Worm (Caenorhabditis elegans) whole organism, L3 larva: ENCODE results near the gene R160.14.
A peak's percentile ranks its signal among the peaks of the same experiment; 100 is the strongest.

Experiments used
- ZK546.5 ChIP-seq: sonication (generic microtip); optimal IDR thresholded peaks from 2 replicates; lab custom pipeline; 2017; ENCODE audit warnings: missing biosample characterization, missing genetic modification characterization
- ama-1 ChIP-seq: fragments of 150-350 bp; optimal IDR thresholded peaks from 2 replicates; lab custom pipeline; 2018
- ceh-16 ChIP-seq: sonication (generic microtip); optimal IDR thresholded peaks from 2 replicates; lab custom pipeline; 2017; ENCODE audit warnings: missing biosample characterization, missing genetic modification characterization
- ceh-28 ChIP-seq: fragments of 150-350 bp; optimal IDR thresholded peaks from 2 replicates; lab custom pipeline; 2014; ENCODE audit warnings: missing biosample characterization, missing genetic modification reagents, missing genetic modification characterization
- ceh-9 ChIP-seq: sonication (generic microtip); optimal IDR thresholded peaks from 2 replicates; lab custom pipeline; 2018; ENCODE audit warnings: missing biosample characterization, missing genetic modification characterization
- daf-12 ChIP-seq: fragments of 150-350 bp; optimal IDR thresholded peaks from 2 replicates; lab custom pipeline; 2014; ENCODE audit warnings: missing biosample characterization, missing genetic modification reagents, missing genetic modification characterization
- egl-27 ChIP-seq: sonication (generic microtip); optimal IDR thresholded peaks from 4 replicates; lab custom pipeline; 2017; ENCODE audit warnings: missing biosample characterization, missing genetic modification reagents, missing genetic modification characterization
- egl-5 ChIP-seq: fragments of 150-350 bp; optimal IDR thresholded peaks from 2 replicates; lab custom pipeline; 2017; ENCODE audit warnings: missing biosample characterization, missing genetic modification reagents, missing genetic modification characterization, inconsistent platforms
- elt-1 ChIP-seq: fragments of 150-350 bp; optimal IDR thresholded peaks from 2 replicates; lab custom pipeline; 2014; ENCODE audit warnings: missing biosample characterization, missing genetic modification characterization
- elt-2 ChIP-seq: sonication (generic microtip); optimal IDR thresholded peaks from 2 replicates; lab custom pipeline; 2016; ENCODE audit warnings: missing genetic modification reagents, mild to moderate bottlenecking, missing genetic modification characterization, missing compliant biosample characterization
- elt-3 ChIP-seq, 3 experiments: fragments of 150-350 bp in 1 of 3; sonication (generic microtip) in 2 of 3; optimal IDR thresholded peaks; 2 replicates in 2 of 3; 4 replicates in 1 of 3; lab custom pipeline; 2014 to 2017; ENCODE audit warnings: missing biosample characterization in 3 of 3, missing genetic modification characterization in 3 of 3
- eor-1 ChIP-seq, 2 experiments: fragments of 150-350 bp; optimal IDR thresholded peaks; 2 replicates each; lab custom pipeline; 2014 to 2018; ENCODE audit warnings: missing biosample characterization in 2 of 2, missing genetic modification characterization in 2 of 2
- fkh-10 ChIP-seq: sonication (generic microtip); optimal IDR thresholded peaks from 2 replicates; lab custom pipeline; 2017; ENCODE audit warnings: missing biosample characterization, missing genetic modification reagents, missing genetic modification characterization
- fkh-2 ChIP-seq: fragments of 150-350 bp; optimal IDR thresholded peaks from 2 replicates; lab custom pipeline; 2014; ENCODE audit warnings: missing biosample characterization, missing genetic modification reagents, missing genetic modification characterization
- fos-1 ChIP-seq: fragments of 150-350 bp; optimal IDR thresholded peaks from 2 replicates; lab custom pipeline; 2014; ENCODE audit warnings: missing biosample characterization, missing genetic modification characterization
- hmg-11 ChIP-seq: sonication (generic microtip); optimal IDR thresholded peaks from 2 replicates; lab custom pipeline; 2016; ENCODE audit warnings: missing genetic modification characterization, missing compliant biosample characterization
- jun-1 ChIP-seq: fragments of 150-350 bp; optimal IDR thresholded peaks from 2 replicates; lab custom pipeline; 2014; ENCODE audit warnings: missing biosample characterization, missing genetic modification reagents, missing genetic modification characterization
- lin-39 ChIP-seq: fragments of 150-350 bp; optimal IDR thresholded peaks from 2 replicates; lab custom pipeline; 2018; ENCODE audit warnings: missing biosample characterization, missing genetic modification reagents, missing genetic modification characterization
- lsy-12 ChIP-seq: sonication (generic microtip); optimal IDR thresholded peaks from 2 replicates; lab custom pipeline; 2016; ENCODE audit warnings: mild to moderate bottlenecking, missing genetic modification characterization, missing compliant biosample characterization
- mdl-1 ChIP-seq: fragments of 150-350 bp; optimal IDR thresholded peaks from 2 replicates; lab custom pipeline; 2014; ENCODE audit warnings: missing biosample characterization, missing genetic modification characterization
- nhr-11 ChIP-seq: fragments of 150-350 bp; optimal IDR thresholded peaks from 2 replicates; lab custom pipeline; 2014; ENCODE audit warnings: missing biosample characterization, missing genetic modification characterization
- nhr-23 ChIP-seq: fragments of 150-350 bp; optimal IDR thresholded peaks from 2 replicates; lab custom pipeline; 2014; ENCODE audit warnings: missing biosample characterization, missing genetic modification reagents, missing genetic modification characterization
- nhr-67 ChIP-seq: fragments of 150-350 bp; optimal IDR thresholded peaks from 2 replicates; lab custom pipeline; 2014; ENCODE audit warnings: missing biosample characterization, missing genetic modification characterization
- nhr-76 ChIP-seq: fragments of 150-350 bp; sonication (generic microtip); optimal IDR thresholded peaks from 5 replicates; lab custom pipeline; 2014; ENCODE audit warnings: missing biosample characterization, missing genetic modification characterization
- nhr-77 ChIP-seq: fragments of 150-350 bp; optimal IDR thresholded peaks from 2 replicates; lab custom pipeline; 2014; ENCODE audit warnings: missing biosample characterization, missing genetic modification characterization
- pqm-1 ChIP-seq: fragments of 150-350 bp; optimal IDR thresholded peaks from 2 replicates; lab custom pipeline; 2017; ENCODE audit warnings: missing biosample characterization, missing genetic modification characterization, inconsistent platforms
- sea-2 ChIP-seq: fragments of 150-350 bp; sonication (generic microtip); optimal IDR thresholded peaks from 4 replicates; lab custom pipeline; 2014; ENCODE audit warnings: missing biosample characterization, missing genetic modification reagents, missing genetic modification characterization
- tbx-2 ChIP-seq: sonication (generic microtip); optimal IDR thresholded peaks from 2 replicates; lab custom pipeline; 2016; ENCODE audit warnings: mild to moderate bottlenecking, missing genetic modification characterization, missing compliant biosample characterization
- unc-39 ChIP-seq: sonication (generic microtip); optimal IDR thresholded peaks from 4 replicates; lab custom pipeline; 2017; ENCODE audit warnings: missing biosample characterization, missing genetic modification characterization
- unc-62 ChIP-seq: fragments of 150-350 bp; sonication (generic microtip); optimal IDR thresholded peaks from 4 replicates; lab custom pipeline; 2014; ENCODE audit warnings: missing biosample characterization, missing genetic modification reagents, missing genetic modification characterization
- zag-1 ChIP-seq: fragments of 150-350 bp; optimal IDR thresholded peaks from 2 replicates; lab custom pipeline; 2014; ENCODE audit warnings: missing biosample characterization, missing genetic modification characterization
- ztf-4 ChIP-seq: fragments of 150-350 bp; optimal IDR thresholded peaks from 2 replicates; lab custom pipeline; 2014; ENCODE audit warnings: missing biosample characterization, missing genetic modification characterization

The R160.14 gene

ce11 chrX:4371988-4372387 lies at the start of gene R160.14:
Gene R160.14, minus strand, starts transcription at chrX:4372088.
- TF ChIP-seq elt-3 (tag; optimal IDR thresholded peaks at IDR 0.05; lab: Kevin White, UChicago) = no peak
- TF ChIP-seq ZK546.5 (tag; lab: Kevin White, UChicago) = no peak
- no peak for TF ChIP-seq sea-2 (GFP tag; lab: Kevin White, UChicago)

- TF ChIP-seq nhr-77 (tag; lab: Kevin White, UChicago) (no peak), lsy-12 (no peak)
Measured at ce11 chrX:4418751-4419150, 46.9 kb upstream of the R160.14 start, which contains the start of gene dop-1. Gene dop-1, minus strand, starts transcription at chrX:4418851.

ce11 chrX:4415289-4415688 lies 43.4 kb upstream of the R160.14 start:
- TF ChIP-seq fkh-10 (GFP tag; lab: Kevin White, UChicago) (peak; percentile 50), nhr-23 (no peak)

ce11 chrX:4413206-4413605 lies 41.3 kb upstream of the R160.14 start:
- no peak for TF ChIP-seq eor-1 (tag; optimal IDR thresholded peaks at IDR 0.05; lab: Kevin White, UChicago)
- no peak for TF ChIP-seq fkh-2 (tag; lab: Kevin White, UChicago)
- TF ChIP-seq fkh-10 (GFP tag; lab: Kevin White, UChicago) = no peak
- TF ChIP-seq ceh-9 (tag; lab: Kevin White, UChicago) = no peak
- no peak for TF ChIP-seq egl-27 (tag; lab: Kevin White, UChicago)
- TF ChIP-seq fos-1 = no peak
- no peak for TF ChIP-seq ama-1
- no peak for TF ChIP-seq ceh-16 (tag; lab: Kevin White, UChicago)
- no peak for TF ChIP-seq nhr-67 (tag; lab: Kevin White, UChicago)
- no peak for TF ChIP-seq nhr-76 (tag; lab: Kevin White, UChicago)
- TF ChIP-seq egl-5 = no peak
- no peak for TF ChIP-seq zag-1
- TF ChIP-seq hmg-11 (tag; lab: Kevin White, UChicago) = no peak
- no peak for TF ChIP-seq mdl-1 (tag; lab: Kevin White, UChicago)
- TF ChIP-seq tbx-2 (tag; lab: Kevin White, UChicago) = no peak
- no peak for TF ChIP-seq unc-62 (GFP tag; lab: Kevin White, UChicago)

ce11 chrX:4410280-4410911 lies 38.5 kb upstream of the R160.14 start:
- TF ChIP-seq jun-1 (tag; lab: Kevin White, UChicago) = no peak
- no peak for TF ChIP-seq daf-12 (tag; lab: Kevin White, UChicago)
- no peak for TF ChIP-seq sea-2 (GFP tag; lab: Kevin White, UChicago)
- no peak for TF ChIP-seq unc-39 (tag; lab: Kevin White, UChicago)
- TF ChIP-seq ceh-9 (tag; lab: Kevin White, UChicago) = no peak
- TF ChIP-seq ZK546.5 (tag; lab: Kevin White, UChicago) = no peak
- no peak for TF ChIP-seq elt-2 (tag; lab: Kevin White, UChicago)
- TF ChIP-seq ztf-4 = no peak
- no peak for TF ChIP-seq nhr-11 (tag; lab: Kevin White, UChicago)
- no peak for TF ChIP-seq pqm-1 (tag; lab: Kevin White, UChicago)
- TF ChIP-seq fos-1 = no peak
- no peak for TF ChIP-seq egl-5
- TF ChIP-seq hmg-11 (tag; lab: Kevin White, UChicago) = no peak
- TF ChIP-seq ceh-28 = no peak
- TF ChIP-seq, all 47 proteins: peak for 0

- no peak for TF ChIP-seq lsy-12
- no peak for TF ChIP-seq elt-1
- no peak for TF ChIP-seq zag-1
- no peak for TF ChIP-seq lin-39 (tag; lab: Kevin White, UChicago)
- TF ChIP-seq elt-2 (tag; lab: Kevin White, UChicago) = no peak
- TF ChIP-seq jun-1 (tag; lab: Kevin White, UChicago) = no peak
- TF ChIP-seq nhr-23 = no peak
Measured at ce11 chrX:4409591-4410279, 37.8 kb upstream of the R160.14 start.
